Fruit fly (Drosophila melanogaster) whole organism, embryonic: Measurements from ENCODE around the gene CG12171.

ENCODE experiments used
- C15 ChIP-seq: fragments of 200-800 bp; sonication (Bioruptor generic); IDR thresholded peaks from 3 replicates; pipeline ENCODE4 v1.3.6; 2022; ENCODE audit warnings: missing biosample characterization, missing genetic modification characterization
- CG10543 ChIP-seq: fragments of 200-800 bp; sonication (Bioruptor generic); optimal IDR thresholded peaks from 3 replicates; lab custom pipeline; 2017; ENCODE audit warnings: missing biosample characterization, mild to moderate bottlenecking, missing genetic modification characterization, moderate library complexity
- CG11247 ChIP-seq: fragments of 200-800 bp; sonication (Bioruptor generic); IDR thresholded peaks from 2 replicates; pipeline ENCODE4 v1.3.6; 2022; ENCODE audit warnings: missing biosample characterization, missing genetic modification characterization
- CG12236 ChIP-seq: fragments of 200-800 bp; sonication (Bioruptor generic); optimal IDR thresholded peaks from 2 replicates; lab custom pipeline; 2016; ENCODE audit warnings: missing biosample characterization, missing genetic modification characterization
- CG12744 ChIP-seq: fragments of 200-800 bp; sonication (Bioruptor generic); optimal IDR thresholded peaks from 2 replicates; lab custom pipeline; 2016; ENCODE audit warnings: missing biosample characterization, missing genetic modification characterization
- CG13287 ChIP-seq: fragments of 200-800 bp; sonication (Bioruptor generic); IDR thresholded peaks from 2 replicates; pipeline ENCODE4 v1.3.6; 2022; ENCODE audit warnings: missing biosample characterization, missing genetic modification characterization; ENCODE audit not compliant: partially characterized antibody
- CG13894 ChIP-seq: fragments of 200-800 bp; sonication (Bioruptor generic); optimal IDR thresholded peaks from 3 replicates; lab custom pipeline; 2018; ENCODE audit warnings: missing biosample characterization, mild to moderate bottlenecking, missing genetic modification characterization, moderate library complexity
- CG14710 ChIP-seq: fragments of 200-800 bp; sonication (Bioruptor generic); optimal IDR thresholded peaks from 3 replicates; lab custom pipeline; 2019; ENCODE audit warnings: missing biosample characterization, mild to moderate bottlenecking, missing genetic modification characterization, moderate library complexity
- CG15011 ChIP-seq: fragments of 200-800 bp; sonication (Bioruptor generic); optimal IDR thresholded peaks from 3 replicates; lab custom pipeline; 2018; ENCODE audit warnings: missing biosample characterization, mild to moderate bottlenecking, missing genetic modification characterization
- CG1603 ChIP-seq: fragments of 200-800 bp; sonication (Bioruptor generic); optimal IDR thresholded peaks from 2 replicates; lab custom pipeline; 2019; ENCODE audit warnings: missing biosample characterization, mild to moderate bottlenecking, missing genetic modification characterization, moderate library complexity
- CG17802 ChIP-seq: fragments of 200-800 bp; sonication (Bioruptor generic); optimal IDR thresholded peaks from 2 replicates; lab custom pipeline; 2018; ENCODE audit warnings: missing biosample characterization, mild to moderate bottlenecking, missing genetic modification characterization, moderate library complexity
- CG18599 ChIP-seq: fragments of 200-800 bp; sonication (Bioruptor generic); optimal IDR thresholded peaks from 3 replicates; lab custom pipeline; 2017; ENCODE audit warnings: missing biosample characterization, missing genetic modification characterization, mild to moderate bottlenecking, moderate library complexity, missing genetic modification reagents
- CG2712 ChIP-seq: fragments of 200-800 bp; optimal IDR thresholded peaks from 3 replicates; lab custom pipeline; 2019; ENCODE audit warnings: missing biosample characterization, mild to moderate bottlenecking, missing genetic modification characterization, moderate library complexity
- CG30403 ChIP-seq: fragments of 200-800 bp; sonication (Bioruptor generic); optimal IDR thresholded peaks from 3 replicates; lab custom pipeline; 2016; ENCODE audit warnings: missing biosample characterization, missing genetic modification characterization
- CG31365 ChIP-seq: fragments of 200-800 bp; sonication (Bioruptor generic); optimal IDR thresholded peaks from 2 replicates; lab custom pipeline; 2018; ENCODE audit warnings: missing biosample characterization, mild to moderate bottlenecking, missing genetic modification characterization
- CG3838 ChIP-seq: fragments of 200-800 bp; sonication (Bioruptor generic); optimal IDR thresholded peaks from 3 replicates; lab custom pipeline; 2016; ENCODE audit warnings: missing biosample characterization, missing genetic modification characterization
- CG3847 ChIP-seq: fragments of 200-800 bp; sonication (Bioruptor generic); IDR thresholded peaks from 2 replicates; pipeline ENCODE4 v1.3.6; 2022; ENCODE audit warnings: missing biosample characterization, missing genetic modification characterization
- CG6654 ChIP-seq: fragments of 200-800 bp; sonication (Bioruptor generic); optimal IDR thresholded peaks from 2 replicates; lab custom pipeline; 2017; ENCODE audit warnings: missing biosample characterization, mild to moderate bottlenecking, missing genetic modification characterization
- CG6813 ChIP-seq: fragments of 200-800 bp; sonication (Bioruptor generic); optimal IDR thresholded peaks from 2 replicates; lab custom pipeline; 2017; ENCODE audit warnings: missing biosample characterization, missing genetic modification characterization, mild to moderate bottlenecking, moderate library complexity, missing genetic modification reagents
- CG9215 ChIP-seq: fragments of 200-800 bp; sonication (Bioruptor generic); IDR thresholded peaks from 2 replicates; pipeline ENCODE4 v1.3.6; 2022; ENCODE audit warnings: missing biosample characterization, missing genetic modification characterization
- CG9876 ChIP-seq: fragments of 200-800 bp; sonication (Bioruptor generic); optimal IDR thresholded peaks from 2 replicates; lab custom pipeline; 2016; ENCODE audit warnings: missing biosample characterization, missing genetic modification characterization
- CTCF ChIP-seq: fragments of 200-800 bp; sonication (Bioruptor generic); optimal IDR thresholded peaks from 2 replicates; lab custom pipeline; 2017; ENCODE audit warnings: missing biosample characterization, mild to moderate bottlenecking, missing genetic modification characterization, moderate library complexity
- CkIIα-i1 ChIP-seq: fragments of 200-800 bp; sonication (Bioruptor generic); IDR thresholded peaks from 2 replicates; pipeline ENCODE4 v1.3.6; 2022; ENCODE audit warnings: missing biosample characterization, missing genetic modification characterization
- CoRest ChIP-seq: fragments of 200-800 bp; sonication (Bioruptor generic); optimal IDR thresholded peaks from 3 replicates; lab custom pipeline; 2018; ENCODE audit warnings: missing biosample characterization, mild to moderate bottlenecking, missing genetic modification characterization, moderate library complexity
- Fer2 ChIP-seq: fragments of 200-800 bp; sonication (Bioruptor generic); optimal IDR thresholded peaks from 2 replicates; lab custom pipeline; 2018; ENCODE audit warnings: missing biosample characterization, mild to moderate bottlenecking, missing genetic modification characterization, moderate library complexity
- HLH54F ChIP-seq: fragments of 200-800 bp; sonication (Bioruptor generic); optimal IDR thresholded peaks from 3 replicates; lab custom pipeline; 2016; ENCODE audit warnings: missing biosample characterization, missing genetic modification characterization
- HmgZ ChIP-seq: fragments of 200-800 bp; sonication (Bioruptor generic); optimal IDR thresholded peaks from 2 replicates; lab custom pipeline; 2018; ENCODE audit warnings: missing biosample characterization, mild to moderate bottlenecking, missing genetic modification characterization
- Lhr ChIP-seq: fragments of 200-800 bp; sonication (Bioruptor generic); optimal IDR thresholded peaks from 3 replicates; lab custom pipeline; 2017; ENCODE audit warnings: mild to moderate bottlenecking, missing biosample characterization, missing genetic modification reagents, missing genetic modification characterization
- MESR4 ChIP-seq: fragments of 200-800 bp; sonication (Bioruptor generic); optimal IDR thresholded peaks from 2 replicates; lab custom pipeline; 2018; ENCODE audit warnings: missing biosample characterization, mild to moderate bottlenecking, missing genetic modification characterization, moderate library complexity
- Mad ChIP-seq: fragments of 200-800 bp; sonication (Bioruptor generic); optimal IDR thresholded peaks from 2 replicates; lab custom pipeline; 2016; ENCODE audit warnings: missing biosample characterization, missing genetic modification characterization
- Nf-YA ChIP-seq: fragments of 200-800 bp; sonication (Bioruptor generic); IDR thresholded peaks from 2 replicates; pipeline ENCODE4 v1.3.6; 2022; ENCODE audit warnings: missing biosample characterization, missing genetic modification characterization
- Nf-YB ChIP-seq: fragments of 200-800 bp; sonication (Bioruptor generic); optimal IDR thresholded peaks from 3 replicates; lab custom pipeline; 2019; ENCODE audit warnings: missing biosample characterization, mild to moderate bottlenecking, missing genetic modification characterization, moderate library complexity
- Rfx ChIP-seq: fragments of 200-800 bp; sonication (Bioruptor generic); IDR thresholded peaks from 2 replicates; pipeline ENCODE4 v1.3.6; 2022; ENCODE audit warnings: missing biosample characterization, missing genetic modification characterization
- Scr ChIP-seq: fragments of 200-800 bp; sonication (Bioruptor generic); IDR thresholded peaks from 2 replicates; pipeline ENCODE4 v1.3.6; 2022; ENCODE audit warnings: missing biosample characterization, missing genetic modification characterization; ENCODE audit not compliant: partially characterized antibody
- Taf1 ChIP-seq: fragments of 200-800 bp; sonication (Bioruptor generic); IDR thresholded peaks from 2 replicates; pipeline ENCODE4 v1.3.6; 2022; ENCODE audit warnings: missing biosample characterization, missing genetic modification characterization
- Trl ChIP-seq, 3 experiments: fragments of >200 bp in 2 of 3; fragments of 200-800 bp in 1 of 3; sonication (Bioruptor generic) in 1 of 3; optimal IDR thresholded peaks; 2 replicates in 1 of 3; 3 replicates in 2 of 3; lab custom pipeline; 2016 to 2017; ENCODE audit warnings: missing biosample characterization in 1 of 3, missing genetic modification characterization in 1 of 3
- YL-1 ChIP-seq: fragments of 200-800 bp; sonication (Bioruptor generic); optimal IDR thresholded peaks from 3 replicates; lab custom pipeline; 2017; ENCODE audit warnings: missing biosample characterization, mild to moderate bottlenecking, missing genetic modification characterization
- en ChIP-seq: fragments of 200-800 bp; sonication (Bioruptor generic); optimal IDR thresholded peaks from 2 replicates; lab custom pipeline; 2016; ENCODE audit warnings: missing biosample characterization, missing genetic modification characterization
- gcm2 ChIP-seq: fragments of 200-800 bp; sonication (Bioruptor generic); optimal IDR thresholded peaks from 2 replicates; lab custom pipeline; 2016; ENCODE audit warnings: missing biosample characterization, missing genetic modification characterization
- gsb ChIP-seq: fragments of 200-800 bp; sonication (Bioruptor generic); IDR thresholded peaks from 2 replicates; pipeline ENCODE4 v1.3.6; 2022; ENCODE audit warnings: missing biosample characterization, missing genetic modification characterization
- kay ChIP-seq: fragments of 200-800 bp; sonication (Bioruptor generic); optimal IDR thresholded peaks from 2 replicates; lab custom pipeline; 2016; ENCODE audit warnings: missing biosample characterization, missing genetic modification characterization
- pho ChIP-seq: fragments of 200-800 bp; sonication (Bioruptor generic); optimal IDR thresholded peaks from 2 replicates; lab custom pipeline; 2016; ENCODE audit warnings: missing biosample characterization, missing genetic modification characterization
- pnt ChIP-seq: fragments of 200-800 bp; sonication (Bioruptor generic); optimal IDR thresholded peaks from 3 replicates; lab custom pipeline; 2016; ENCODE audit warnings: missing biosample characterization, missing genetic modification characterization
- prd ChIP-seq, 3 experiments: fragments of >200 bp in 2 of 3; fragments of 200-800 bp in 1 of 3; sonication (Bioruptor generic) in 1 of 3; optimal IDR thresholded peaks in 2 of 3; IDR thresholded peaks in 1 of 3; 2 replicates in 2 of 3; 3 replicates in 1 of 3; pipeline versions ENCODE4 v1.3.6 to Lab custom; 2017 to 2022; ENCODE audit warnings: missing biosample characterization in 1 of 3, missing genetic modification characterization in 1 of 3
- psq ChIP-seq: fragments of 200-800 bp; sonication (Bioruptor generic); optimal IDR thresholded peaks from 2 replicates; lab custom pipeline; 2017; ENCODE audit warnings: missing biosample characterization, missing genetic modification characterization
- pzg ChIP-seq: fragments of 200-800 bp; sonication (Bioruptor generic); optimal IDR thresholded peaks from 3 replicates; lab custom pipeline; 2018; ENCODE audit warnings: missing biosample characterization, mild to moderate bottlenecking, missing genetic modification characterization, moderate library complexity
- trh ChIP-seq: fragments of 200-800 bp; sonication (Bioruptor generic); optimal IDR thresholded peaks from 2 replicates; lab custom pipeline; 2016; ENCODE audit warnings: missing biosample characterization, missing genetic modification characterization
- unpg ChIP-seq: fragments of 200-800 bp; sonication (Bioruptor generic); optimal IDR thresholded peaks from 3 replicates; lab custom pipeline; 2018; ENCODE audit warnings: missing biosample characterization, mild to moderate bottlenecking, missing genetic modification characterization, moderate library complexity
- vvl ChIP-seq: fragments of 200-800 bp; sonication (Bioruptor generic); IDR thresholded peaks from 2 replicates; pipeline ENCODE4 v1.3.6; 2022; ENCODE audit warnings: missing biosample characterization, missing genetic modification characterization

CG12171 gene

DNA sequence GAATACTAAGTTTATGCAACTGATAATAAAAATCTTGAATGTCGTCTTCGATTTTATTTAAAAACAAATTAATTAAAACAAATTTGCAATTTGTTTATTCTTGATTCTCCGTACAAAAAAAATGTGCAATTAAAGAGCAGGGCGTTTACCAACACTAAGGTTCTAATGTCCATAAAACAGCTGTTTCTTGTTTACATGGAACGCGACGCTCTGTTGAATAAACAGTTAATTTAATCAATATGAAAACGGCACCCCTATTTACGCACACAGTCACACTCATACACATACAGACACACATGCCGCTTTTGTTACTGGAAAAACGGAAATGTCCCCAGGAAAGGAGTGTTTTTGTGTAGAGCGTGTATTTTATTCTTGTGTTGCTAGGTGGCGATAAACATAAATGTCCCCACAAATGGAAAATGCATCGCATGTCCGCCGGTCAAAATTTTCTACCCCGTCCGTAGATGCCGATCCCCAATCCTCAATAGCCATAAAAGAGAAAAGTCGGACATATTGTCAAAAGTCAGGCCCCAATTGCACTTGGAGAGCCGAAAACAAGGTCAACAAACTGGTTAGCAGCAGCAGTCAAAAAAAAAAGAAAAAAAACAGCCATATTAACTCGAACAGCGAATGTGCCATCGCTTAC lies 10.3 kb upstream of the CG12171 start (continued):
- TF ChIP-seq CG6654 (GFP tag; lab: Kevin White, UChicago) (no peak), YL-1 (GFP tag; lab: Kevin White, UChicago) (peak; percentile 77), C15 (GFP tag; lab: Robert Waterston, UW) (no peak), en (GFP tag; lab: Kevin White, UChicago) (peak; percentile 69), HmgZ (tag; lab: Kevin White, UChicago) (peak; percentile 89), CG13287 (no peak), CG2712 (tag; lab: Kevin White, UChicago) (peak; percentile 66), trh (GFP tag; lab: Kevin White, UChicago) (peak; percentile 37), CG13894 (tag; lab: Kevin White, UChicago) (peak; percentile 77), vvl (GFP tag; lab: Robert Waterston, UW) (no peak), psq (GFP tag; lab: Kevin White, UChicago) (peak; percentile 66), CG17802 (tag; lab: Kevin White, UChicago) (no peak), Scr (GFP tag; lab: Robert Waterston, UW) (no peak), Taf1 (GFP tag; lab: Robert Waterston, UW) (no peak), prd (optimal IDR thresholded peaks at IDR 0.05; lab: Kevin White, UChicago) (no peak), prd (GFP tag; IDR thresholded peaks at IDR 0.05; lab: Robert Waterston, UW) (no peak), CG12236 (GFP tag; lab: Kevin White, UChicago) (peak; percentile 77), unpg (GFP tag; lab: Kevin White, UChicago) (peak; percentile 74), Lhr (GFP tag; lab: Kevin White, UChicago) (peak; percentile 68), CoRest (tag; lab: Kevin White, UChicago) (peak; percentile 58), pho (GFP tag; lab: Kevin White, UChicago) (peak; percentile 54), CG6813 (peak; percentile 91), Trl (optimal IDR thresholded peaks at IDR 0.05; lab: Kevin White, UChicago) (no peak), Trl (GFP tag; optimal IDR thresholded peaks at IDR 0.05; lab: Kevin White, UChicago) (peak; percentile 85), CG3847 (GFP tag; lab: Robert Waterston, UW) (no peak), CTCF (GFP tag; lab: Kevin White, UChicago) (peak; percentile 45), MESR4 (GFP tag; lab: Kevin White, UChicago) (peak; percentile 49), CG3838 (peak; percentile 64), Mad (GFP tag; lab: Kevin White, UChicago) (peak; percentile 64), Nf-YA (GFP tag; lab: Robert Waterston, UW) (no peak), HLH54F (GFP tag; lab: Kevin White, UChicago) (no peak), Rfx (GFP tag; lab: Robert Waterston, UW) (no peak), CG18599 (GFP tag; lab: Kevin White, UChicago) (peak; percentile 85), pnt (GFP tag; lab: Kevin White, UChicago) (peak; percentile 48), Fer2 (tag; lab: Kevin White, UChicago) (peak; percentile 39), CG11247 (GFP tag; lab: Robert Waterston, UW) (no peak), Nf-YB (GFP tag; lab: Kevin White, UChicago) (peak; percentile 63), pzg (GFP tag; lab: Kevin White, UChicago) (peak; percentile 30), CG14710 (peak; percentile 79), CG1603 (peak; percentile 81), gsb (GFP tag; lab: Robert Waterston, UW) (no peak), CG15011 (GFP tag; lab: Kevin White, UChicago) (peak; percentile 64), CG31365 (peak; percentile 69), CG12744 (GFP tag; lab: Kevin White, UChicago) (peak; percentile 15), CG30403 (peak; percentile 42), CG10543 (GFP tag; lab: Kevin White, UChicago) (peak; percentile 90), CG9215 (no peak), CkIIα-i1 (GFP tag; lab: Robert Waterston, UW) (no peak), kay (peak; percentile 63), CG9876 (GFP tag; lab: Kevin White, UChicago) (peak; percentile 51), gcm2 (GFP tag; lab: Kevin White, UChicago) (peak; percentile 25)
